Fruit fly (Drosophila melanogaster): ENCODE results near the gene CG14238.
A peak's percentile ranks its signal among the peaks of the same experiment; 100 is the strongest.

Gene CG14238

dm6 chr3R:26432978-26433377 lies 25.1 kb upstream of the CG14238 start (continued):
- TF ChIP-seq CG8119 (GFP tag; IDR thresholded peaks at IDR 0.05), result 0 out of 3 replicates have a peak, but pooled peaks have one; percentile 40
- TF ChIP-seq fd85E (GFP tag; optimal IDR thresholded peaks at IDR 0.05), result no peak
- TF ChIP-seq CG10669 (GFP tag; optimal IDR thresholded peaks at IDR 0.05), result no peak
- no peak for TF ChIP-seq vri (GFP tag; optimal IDR thresholded peaks at IDR 0.05)
- peak; percentile 79 for TF ChIP-seq Eip78C (GFP tag)
- TF ChIP-seq achi (GFP tag; optimal IDR thresholded peaks at IDR 0.05), result peak; percentile 40
- no peak for TF ChIP-seq Sox15 (GFP tag; optimal IDR thresholded peaks at IDR 0.05)
- TF ChIP-seq CG7368 (GFP tag; optimal IDR thresholded peaks at IDR 0.05), result no peak
- TF ChIP-seq eg (GFP tag; IDR thresholded peaks at IDR 0.05), result peak; percentile 25; the same call in 1 of the 3 replicates
- TF ChIP-seq CG31627 (GFP tag; optimal IDR thresholded peaks at IDR 0.05), result no peak
- TF ChIP-seq OdsH (GFP tag; optimal IDR thresholded peaks at IDR 0.05), result no peak
- TF ChIP-seq pdm3 (GFP tag; optimal IDR thresholded peaks at IDR 0.05), result peak; percentile 10
- 0 out of 2 replicates have a peak, but pooled peaks have one; percentile 23 for TF ChIP-seq CG15336 (GFP tag; IDR thresholded peaks at IDR 0.05)
- TF ChIP-seq Met (GFP tag; optimal IDR thresholded peaks at IDR 0.05), result no peak
- TF ChIP-seq CG6792 (GFP tag; optimal IDR thresholded peaks at IDR 0.05), result no peak
- no peak for TF ChIP-seq CG11294 (GFP tag; IDR thresholded peaks at IDR 0.05)
- TF ChIP-seq CG16779 (tag; optimal IDR thresholded peaks at IDR 0.05), result no peak
- no peak for TF ChIP-seq spab (GFP tag; optimal IDR thresholded peaks at IDR 0.05)
- no peak for TF ChIP-seq CG1621 (tag; optimal IDR thresholded peaks at IDR 0.05)
- TF ChIP-seq Gug (GFP tag; IDR thresholded peaks at IDR 0.05), result no peak
- TF ChIP-seq Hr4 (GFP tag; optimal IDR thresholded peaks at IDR 0.05), result peak; percentile 42
- TF ChIP-seq Hr38 (GFP tag; optimal IDR thresholded peaks at IDR 0.05), result no peak
- peak; percentile 13 for TF ChIP-seq CG11762 (GFP tag; optimal IDR thresholded peaks at IDR 0.05; ENCODE audit: insufficient read depth)
- TF ChIP-seq Smox (GFP tag; optimal IDR thresholded peaks at IDR 0.05), result no peak
- TF ChIP-seq CG3919 (GFP tag; optimal IDR thresholded peaks at IDR 0.05), result peak; percentile 28
- TF ChIP-seq Sox102F (GFP tag; optimal IDR thresholded peaks at IDR 0.05), result no peak
- TF ChIP-seq svp (GFP tag), result peak; percentile 46

dm6 chr3R:26433743-26434142 lies 24.3 kb upstream of the CG14238 start:
- TF ChIP-seq Eip75B (GFP tag; optimal IDR thresholded peaks at IDR 0.05) (no peak), Hr39 (GFP tag; optimal IDR thresholded peaks at IDR 0.05) (no peak), svp (GFP tag) (no peak), vri (GFP tag; optimal IDR thresholded peaks at IDR 0.05) (no peak), Hr4 (GFP tag; optimal IDR thresholded peaks at IDR 0.05) (no peak), CG11902 (GFP tag; optimal IDR thresholded peaks at IDR 0.05) (no peak), Blimp-1 (GFP tag; optimal IDR thresholded peaks at IDR 0.05) (no peak), CG8319 (GFP tag; optimal IDR thresholded peaks at IDR 0.05) (no peak)

- TF ChIP-seq CG16779 (tag; optimal IDR thresholded peaks at IDR 0.05), result no peak
- TF ChIP-seq CG32006 (GFP tag; optimal IDR thresholded peaks at IDR 0.05), result no peak
- TF ChIP-seq esn (GFP tag; optimal IDR thresholded peaks at IDR 0.05), result no peak
- TF ChIP-seq spab (GFP tag; optimal IDR thresholded peaks at IDR 0.05), result no peak
- no peak for TF ChIP-seq Sox102F (GFP tag; optimal IDR thresholded peaks at IDR 0.05)
- no peak for TF ChIP-seq CG3919 (GFP tag; optimal IDR thresholded peaks at IDR 0.05)
- TF ChIP-seq Sox14 (GFP tag; optimal IDR thresholded peaks at IDR 0.05), result no peak
- TF ChIP-seq CG3032 (tag; optimal IDR thresholded peaks at IDR 0.05), result no peak
- TF ChIP-seq CG6808 (GFP tag; optimal IDR thresholded peaks at IDR 0.05), result no peak
- TF ChIP-seq Eip93F (GFP tag; optimal IDR thresholded peaks at IDR 0.05), result no peak
Observed at dm6 chr3R:26436001-26436400, 22.0 kb upstream of the CG14238 start.

dm6 chr3R:26436540-26436939 lies 21.5 kb upstream of the CG14238 start:
- TF ChIP-seq Sox102F (GFP tag; optimal IDR thresholded peaks at IDR 0.05), result peak; percentile 42
- no peak for TF ChIP-seq Eip93F (GFP tag; optimal IDR thresholded peaks at IDR 0.05)
- TF ChIP-seq lz (GFP tag; optimal IDR thresholded peaks at IDR 0.05), result peak; percentile 52
- TF ChIP-seq Gug (GFP tag; IDR thresholded peaks at IDR 0.05), result peak; percentile 59
- peak; percentile 70 for TF ChIP-seq CG31627 (GFP tag; optimal IDR thresholded peaks at IDR 0.05)
- TF ChIP-seq Sox15 (GFP tag; optimal IDR thresholded peaks at IDR 0.05), result no peak
- TF ChIP-seq CG6163 (GFP tag; IDR thresholded peaks at IDR 0.05), result peak; percentile 65; the same call in 2 of the 3 replicates
- no peak for TF ChIP-seq CG9139 (GFP tag; optimal IDR thresholded peaks at IDR 0.05)
- peak in 1 of 2 experiments; percentile 29 for TF ChIP-seq salr (GFP tag; optimal IDR thresholded peaks at IDR 0.05)
- no peak for TF ChIP-seq CG16779 (tag; optimal IDR thresholded peaks at IDR 0.05)
- TF ChIP-seq CG4318 (GFP tag; optimal IDR thresholded peaks at IDR 0.05), result peak; percentile 23
- peak; percentile 65 for TF ChIP-seq esn (GFP tag; optimal IDR thresholded peaks at IDR 0.05)
- TF ChIP-seq Ets21C (GFP tag; optimal IDR thresholded peaks at IDR 0.05), result peak; percentile 46
- TF ChIP-seq CG11902 (GFP tag; optimal IDR thresholded peaks at IDR 0.05), result peak; percentile 22
- peak; percentile 36 for TF ChIP-seq Eip75B (GFP tag; optimal IDR thresholded peaks at IDR 0.05)
- TF ChIP-seq dac (GFP tag; optimal IDR thresholded peaks at IDR 0.05), result peak; percentile 29
- peak; percentile 31 for TF ChIP-seq Ets96B (tag; optimal IDR thresholded peaks at IDR 0.05)
- peak; percentile 30 for TF ChIP-seq CG34406 (GFP tag; optimal IDR thresholded peaks at IDR 0.05)
- peak; percentile 86 for TF ChIP-seq svp (GFP tag)
